Fruit fly (Drosophila melanogaster): ENCODE measurements around the gene CG7568.

DNA sequence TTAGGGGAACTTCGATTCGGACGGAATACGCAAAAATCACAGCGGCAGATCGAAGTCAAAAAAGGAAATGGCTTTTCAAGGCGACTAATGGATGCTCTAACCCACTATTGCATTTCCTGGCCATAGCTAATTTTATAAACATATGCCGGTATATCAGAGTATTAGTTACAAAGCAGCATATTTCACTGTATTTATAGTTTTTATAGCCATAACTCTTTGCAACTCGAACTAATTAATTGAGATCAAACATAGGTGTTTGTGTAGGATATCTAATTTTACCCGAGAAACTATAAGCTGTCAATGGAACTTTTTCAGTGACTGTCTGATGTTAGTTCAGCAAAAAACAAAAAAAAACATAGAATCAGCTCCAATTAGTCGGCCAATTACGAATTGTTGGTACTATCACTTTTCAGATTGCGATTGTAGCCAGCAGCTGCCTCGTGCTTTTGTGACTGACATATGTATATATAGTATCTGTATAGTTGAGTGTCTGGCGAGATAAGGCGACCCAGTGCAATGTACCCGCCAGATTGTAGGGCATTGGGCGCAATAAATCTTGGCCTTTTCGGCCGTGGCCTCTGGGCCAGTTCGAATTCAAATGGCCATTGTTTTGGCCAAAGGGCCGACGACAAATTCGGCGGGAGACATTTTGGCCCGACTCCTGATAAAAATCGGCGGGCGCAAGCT lies 15.5 kb downstream of the CG7568 start:
- TF ChIP-seq CG15336 (GFP tag; IDR thresholded peaks at IDR 0.05): no peak
- no peak for TF ChIP-seq cyc (GFP tag; optimal IDR thresholded peaks at IDR 0.05)
- TF ChIP-seq CG8632 (GFP tag; optimal IDR thresholded peaks at IDR 0.05): no peak
- TF ChIP-seq OdsH (GFP tag; optimal IDR thresholded peaks at IDR 0.05): no peak
- TF ChIP-seq Sox102F (GFP tag; optimal IDR thresholded peaks at IDR 0.05): no peak
- no peak for TF ChIP-seq Sox15 (GFP tag; optimal IDR thresholded peaks at IDR 0.05)
- no peak for TF ChIP-seq CG6276 (GFP tag; optimal IDR thresholded peaks at IDR 0.05)
- no peak for TF ChIP-seq Gug (GFP tag; IDR thresholded peaks at IDR 0.05)
- no peak for TF ChIP-seq CG3032 (tag; optimal IDR thresholded peaks at IDR 0.05)
- no peak for TF ChIP-seq CG31627 (GFP tag; optimal IDR thresholded peaks at IDR 0.05)
- TF ChIP-seq CG9139 (GFP tag; optimal IDR thresholded peaks at IDR 0.05): no peak
- TF ChIP-seq CG34406 (GFP tag; optimal IDR thresholded peaks at IDR 0.05): no peak

All from whole organism, prepupa.